Worm (Caenorhabditis elegans) whole organism, L1 larva: ENCODE data around the gene timp-1.

Experiments used
- aly-2 ChIP-seq: fragments of 150-350 bp; optimal IDR thresholded peaks from 2 replicates; lab custom pipeline; 2014; ENCODE audit warnings: missing biosample characterization, missing genetic modification characterization
- efl-3 ChIP-seq: fragments of 200-800 bp; sonication (Bioruptor generic); optimal IDR thresholded peaks from 2 replicates; lab custom pipeline; 2018; ENCODE audit warnings: mild to moderate bottlenecking, missing genetic modification characterization, missing compliant biosample characterization
- elt-2 ChIP-seq: sonication (generic microtip); optimal IDR thresholded peaks from 2 replicates; lab custom pipeline; 2016; ENCODE audit warnings: missing genetic modification characterization, mild to moderate bottlenecking, inconsistent platforms, missing compliant biosample characterization, missing genetic modification reagents
- fkh-10 ChIP-seq: sonication (generic microtip); optimal IDR thresholded peaks from 2 replicates; lab custom pipeline; 2017; ENCODE audit warnings: missing biosample characterization, missing genetic modification reagents, missing genetic modification characterization
- unc-130 ChIP-seq: fragments of 150-350 bp; optimal IDR thresholded peaks from 2 replicates; lab custom pipeline; 2017; ENCODE audit warnings: missing biosample characterization, missing genetic modification characterization, inconsistent platforms

DNA sequence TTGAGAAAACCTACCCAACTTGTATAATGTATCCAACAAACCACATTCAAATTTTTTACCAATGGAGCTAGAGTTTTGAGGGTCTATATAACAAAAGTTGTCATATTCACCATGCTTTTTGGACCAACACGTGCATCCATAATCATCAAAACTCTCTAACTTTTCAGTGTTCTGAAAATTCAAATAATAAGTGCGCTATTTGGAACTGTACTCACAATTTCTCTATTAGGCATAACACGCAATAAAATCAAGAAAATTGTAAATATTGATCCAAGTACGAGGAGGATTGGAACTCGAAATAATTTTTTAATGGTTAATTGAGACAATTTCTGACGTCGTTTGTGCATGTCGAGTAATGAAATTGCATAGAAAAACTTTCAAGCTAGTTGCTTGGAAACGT lies 32.9 kb downstream of the timp-1 start, which contains the start of gene C16D9.3:
- TF ChIP-seq fkh-10 (GFP tag; lab: Kevin White, UChicago) (no peak), aly-2 (no peak), unc-130 (tag; lab: Kevin White, UChicago) (no peak), efl-3 (GFP tag; lab: Kevin White, UChicago) (no peak), elt-2 (tag; lab: Kevin White, UChicago) (no peak)
